Worm (Caenorhabditis elegans) whole organism, mixed stage, embryonic: Measurements from ENCODE around the gene C36C5.15.

Experiments
- bed-3 ChIP-seq: fragments of 200-800 bp; sonication (Bioruptor generic); optimal IDR thresholded peaks from 3 replicates; lab custom pipeline; 2018; ENCODE audit warnings: mild to moderate bottlenecking, missing genetic modification characterization, moderate library complexity, missing compliant biosample characterization
- blmp-1 ChIP-seq: fragments of 150-350 bp; optimal IDR thresholded peaks from 2 replicates; lab custom pipeline; 2014; ENCODE audit warnings: missing biosample characterization, missing genetic modification characterization
- ceh-39 ChIP-seq: fragments of 150-350 bp; optimal IDR thresholded peaks from 2 replicates; lab custom pipeline; 2014; ENCODE audit warnings: missing biosample characterization, missing genetic modification characterization
- ceh-43 ChIP-seq: fragments of 200-800 bp; sonication (Bioruptor generic); optimal IDR thresholded peaks from 2 replicates; lab custom pipeline; 2018; ENCODE audit warnings: mild to moderate bottlenecking, missing genetic modification characterization, moderate library complexity, missing compliant biosample characterization
- ceh-83 ChIP-seq: fragments of 200-800 bp; sonication (Bioruptor generic); optimal IDR thresholded peaks from 2 replicates; lab custom pipeline; 2018; ENCODE audit warnings: mild to moderate bottlenecking, missing genetic modification characterization, missing compliant biosample characterization
- ces-1 ChIP-seq: fragments of 150-350 bp; optimal IDR thresholded peaks from 2 replicates; lab custom pipeline; 2014; ENCODE audit warnings: missing biosample characterization, missing genetic modification reagents, missing genetic modification characterization
- cnd-1 ChIP-seq: fragments of 200-800 bp; sonication (Bioruptor generic); optimal IDR thresholded peaks from 2 replicates; lab custom pipeline; 2018; ENCODE audit warnings: mild to moderate bottlenecking, missing genetic modification characterization, missing compliant biosample characterization
- elt-1 ChIP-seq: sonication (generic microtip); optimal IDR thresholded peaks from 2 replicates; lab custom pipeline; 2017; ENCODE audit warnings: missing genetic modification characterization, mild to moderate bottlenecking, missing compliant biosample characterization, antibody characterized with exemption, moderate library complexity, borderline replicate concordance; ENCODE audit not compliant: insufficient read depth
- ham-2 ChIP-seq: fragments of 200-800 bp; sonication (Bioruptor generic); optimal IDR thresholded peaks from 2 replicates; lab custom pipeline; 2018; ENCODE audit warnings: mild to moderate bottlenecking, missing genetic modification characterization, missing compliant biosample characterization
- hlh-1 ChIP-seq: fragments of 150-350 bp; optimal IDR thresholded peaks from 2 replicates; lab custom pipeline; 2014; ENCODE audit warnings: missing biosample characterization, missing genetic modification reagents, missing genetic modification characterization
- lin-13 ChIP-seq: fragments of 150-350 bp; optimal IDR thresholded peaks from 2 replicates; lab custom pipeline; 2014; ENCODE audit warnings: missing biosample characterization, missing genetic modification characterization
- lsy-2 ChIP-seq: fragments of 150-350 bp; optimal IDR thresholded peaks from 2 replicates; lab custom pipeline; 2014; ENCODE audit warnings: missing biosample characterization, missing genetic modification characterization
- mab-5 ChIP-seq: fragments of 150-350 bp; optimal IDR thresholded peaks from 2 replicates; lab custom pipeline; 2014; ENCODE audit warnings: missing biosample characterization, missing genetic modification characterization
- mls-2 ChIP-seq: sonication (generic microtip); optimal IDR thresholded peaks from 2 replicates; lab custom pipeline; 2016; ENCODE audit warnings: mild to moderate bottlenecking, missing genetic modification characterization, moderate library complexity, missing compliant biosample characterization
- nhr-12 ChIP-seq: fragments of 150-350 bp; optimal IDR thresholded peaks from 2 replicates; lab custom pipeline; 2014; ENCODE audit warnings: missing biosample characterization, missing genetic modification characterization
- nhr-237 ChIP-seq: fragments of 150-350 bp; optimal IDR thresholded peaks from 2 replicates; lab custom pipeline; 2014; ENCODE audit warnings: missing biosample characterization, missing genetic modification characterization
- nhr-28 ChIP-seq: fragments of 150-350 bp; optimal IDR thresholded peaks from 2 replicates; lab custom pipeline; 2014; ENCODE audit warnings: missing biosample characterization, missing genetic modification characterization
- nhr-76 ChIP-seq: sonication (generic microtip); optimal IDR thresholded peaks from 2 replicates; lab custom pipeline; 2017; ENCODE audit warnings: missing biosample characterization, missing genetic modification characterization
- pha-4 ChIP-seq: fragments of 150-350 bp; optimal IDR thresholded peaks from 2 replicates; lab custom pipeline; 2018; ENCODE audit warnings: missing biosample characterization, missing genetic modification reagents, missing genetic modification characterization
- snpc-4 ChIP-seq: fragments of 150-350 bp; optimal IDR thresholded peaks from 2 replicates; lab custom pipeline; 2014; ENCODE audit warnings: missing biosample characterization, missing genetic modification characterization
- sptf-1 ChIP-seq: sonication (generic microtip); optimal IDR thresholded peaks from 2 replicates; lab custom pipeline; 2017; ENCODE audit warnings: mild to moderate bottlenecking, missing genetic modification characterization, moderate library complexity, missing compliant biosample characterization
- tbx-8 ChIP-seq: fragments of 200-800 bp; sonication (Bioruptor generic); optimal IDR thresholded peaks from 2 replicates; lab custom pipeline; 2018; ENCODE audit warnings: mild to moderate bottlenecking, missing genetic modification characterization, moderate library complexity, missing compliant biosample characterization
- unc-39 ChIP-seq: fragments of 150-350 bp; optimal IDR thresholded peaks from 2 replicates; lab custom pipeline; 2014; ENCODE audit warnings: missing biosample characterization, missing genetic modification characterization
- unc-62 ChIP-seq: fragments of 150-350 bp; optimal IDR thresholded peaks from 2 replicates; lab custom pipeline; 2014; ENCODE audit warnings: missing biosample characterization, missing genetic modification reagents, missing genetic modification characterization
- zip-8 ChIP-seq: fragments of 150-350 bp; optimal IDR thresholded peaks from 2 replicates; lab custom pipeline; 2014; ENCODE audit warnings: missing biosample characterization, missing genetic modification characterization

Gene C36C5.15

ce11 chrV:3141190-3141589 is 27.4 kb downstream of the C36C5.15 start, which contains the start of gene srab-9:
Gene srab-9 (minus strand): TSS chrV:3141290.
- TF ChIP-seq ceh-83 (no peak), ceh-39 (tag; lab: Kevin White, UChicago) (no peak), blmp-1 (no peak), zip-8 (tag; lab: Kevin White, UChicago) (no peak), lsy-2 (tag; lab: Kevin White, UChicago) (no peak), snpc-4 (tag; lab: Kevin White, UChicago) (no peak), hlh-1 (tag; lab: Kevin White, UChicago) (no peak)

ce11 chrV:3138488-3138887 is 30.1 kb downstream of the C36C5.15 start, which contains the start of the genes irld-3 and F02C9.1:
Gene irld-3 (minus strand): TSS chrV:3138588.
Gene F02C9.1 (plus strand): TSS chrV:3138703.
- TF ChIP-seq unc-39 (no peak), ham-2 (GFP tag; lab: Kevin White, UChicago) (no peak), nhr-12 (tag; lab: Kevin White, UChicago) (no peak)

DNA sequence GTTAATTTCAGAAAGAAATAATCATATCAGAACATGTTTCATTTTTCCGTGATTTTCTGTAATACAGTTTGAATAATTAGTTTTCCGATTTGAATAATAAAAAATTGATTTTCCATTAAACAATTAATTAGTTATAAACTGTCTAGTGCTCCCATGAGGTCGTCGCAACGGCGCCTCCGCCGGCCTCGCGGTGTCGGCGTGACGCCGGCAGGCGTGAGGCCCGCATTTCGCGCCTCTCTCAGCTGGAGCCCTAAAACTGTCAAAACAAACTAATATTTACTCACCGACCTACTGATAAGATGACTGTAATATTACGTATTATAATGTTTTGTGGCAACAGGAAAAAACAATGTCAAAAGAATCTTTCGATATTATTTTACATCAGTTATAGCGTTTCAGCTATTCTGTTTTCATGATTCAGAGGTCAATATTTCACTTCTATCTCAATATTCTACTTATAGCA is 35.2 kb downstream of the C36C5.15 start, which contains the start of gene F02C9.2:
Gene F02C9.2 (plus strand): TSS at position 413 of the 463 bp plus-strand sequence.
- TF ChIP-seq pha-4 (tag; lab: Kevin White, UChicago) (no peak), hlh-1 (tag; lab: Kevin White, UChicago) (no peak), bed-3 (GFP tag; lab: Kevin White, UChicago) (no peak), unc-39 (no peak), lin-13 (no peak)

- TF ChIP-seq mls-2 (tag; lab: Kevin White, UChicago): peak; percentile 34
- no peak for TF ChIP-seq mab-5 (tag; lab: Kevin White, UChicago)
- TF ChIP-seq, all 35 proteins: peak for 1
Observed at ce11 chrV:3132116-3132515, 36.4 kb downstream of the C36C5.15 start.

DNA sequence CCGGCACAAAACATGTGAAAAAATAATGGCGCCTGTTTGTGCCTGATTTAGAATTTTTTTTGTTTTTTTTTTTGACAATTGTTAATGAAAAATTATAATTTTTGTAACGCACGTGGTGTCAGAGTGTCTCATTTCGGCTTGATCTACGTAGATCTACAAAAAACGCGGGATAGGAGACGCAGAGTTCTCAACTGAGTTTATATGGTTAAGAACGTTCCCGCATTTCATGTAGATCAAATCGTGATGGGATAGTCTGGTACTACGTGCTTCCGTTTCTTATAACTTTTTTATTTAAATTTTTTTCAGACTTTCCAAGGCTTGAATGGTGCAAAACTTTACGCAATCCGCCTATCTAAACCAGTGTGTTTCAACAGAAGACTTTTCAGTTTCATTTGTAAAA is 39.7 kb downstream of the C36C5.15 start, which contains the start of gene tat-6:
Gene tat-6 (plus strand): TSS at position 301 of the 400 bp plus-strand sequence.
- TF ChIP-seq bed-3 (GFP tag; lab: Kevin White, UChicago): no peak
- no peak for TF ChIP-seq nhr-237
- TF ChIP-seq ceh-43 (GFP tag; lab: Kevin White, UChicago): no peak
- TF ChIP-seq nhr-28 (tag; lab: Kevin White, UChicago): no peak
- TF ChIP-seq unc-62 (GFP tag; lab: Kevin White, UChicago): no peak
- no peak for TF ChIP-seq snpc-4 (tag; lab: Kevin White, UChicago)
- no peak for TF ChIP-seq tbx-8 (GFP tag; lab: Kevin White, UChicago)
- no peak for TF ChIP-seq ceh-39 (tag; lab: Kevin White, UChicago)
- no peak for TF ChIP-seq cnd-1 (tag; lab: Kevin White, UChicago)
- TF ChIP-seq ces-1 (GFP tag; lab: Kevin White, UChicago): no peak
- TF ChIP-seq hlh-1 (tag; lab: Kevin White, UChicago): no peak

ce11 chrV:3127670-3128069 is 40.9 kb downstream of the C36C5.15 start, which contains the start of gene Y73C8C.10:
Gene Y73C8C.10 (minus strand): TSS chrV:3127770.
- TF ChIP-seq nhr-76 (no peak), tbx-8 (GFP tag; lab: Kevin White, UChicago) (no peak), zip-8 (tag; lab: Kevin White, UChicago) (no peak), unc-62 (GFP tag; lab: Kevin White, UChicago) (no peak)

- TF ChIP-seq lsy-2 (tag; lab: Kevin White, UChicago): no peak
- no peak for TF ChIP-seq ces-1 (GFP tag; lab: Kevin White, UChicago)
- TF ChIP-seq ceh-39 (tag; lab: Kevin White, UChicago): no peak
- no peak for TF ChIP-seq sptf-1 (tag; lab: Kevin White, UChicago)
- no peak for TF ChIP-seq elt-1
Observed at ce11 chrV:3124912-3125311, 43.6 kb downstream of the C36C5.15 start, which contains the start of gene Y73C8C.12. Gene Y73C8C.12 (plus strand): TSS chrV:3125212.

DNA sequence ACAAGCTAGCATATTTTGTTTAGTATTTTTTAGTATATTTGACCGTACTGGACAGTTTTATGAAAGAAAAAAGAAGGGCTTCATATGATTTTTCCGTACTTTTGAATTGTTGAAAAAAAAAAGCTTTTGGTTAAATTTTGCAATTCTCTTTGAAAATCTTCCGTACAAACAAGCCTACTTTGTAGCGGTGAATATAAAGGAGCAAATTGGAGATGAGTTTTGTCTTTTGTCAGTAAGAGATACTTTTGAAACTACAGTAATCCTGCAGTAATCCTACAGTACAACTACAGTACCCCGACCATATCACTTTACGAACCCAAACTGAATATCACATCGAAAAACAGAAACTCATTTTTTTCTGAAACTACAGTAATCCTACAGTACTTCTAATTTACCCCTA is 46.1 kb downstream of the C36C5.15 start:
- no peak for TF ChIP-seq sptf-1 (tag; lab: Kevin White, UChicago)
- TF ChIP-seq nhr-237: no peak
